Fruit fly (Drosophila melanogaster): ENCODE data around the gene Chc.
A peak's percentile ranks its signal among the peaks of the same experiment; 100 is the strongest.

- TF ChIP-seq psq (GFP tag; optimal IDR thresholded peaks at IDR 0.05) (no peak), CG13424 (tag; optimal IDR thresholded peaks at IDR 0.05) (no peak), fu2 (GFP tag; optimal IDR thresholded peaks at IDR 0.05) (no peak), CG10321 (GFP tag; IDR thresholded peaks at IDR 0.05) (no peak), CG9876 (GFP tag; optimal IDR thresholded peaks at IDR 0.05) (no peak), CG2116 (GFP tag; optimal IDR thresholded peaks at IDR 0.05) (peak; percentile 84)
Observed at dm6 chrX:15835393-15835792, at the start of gene Chc.

Data from whole organism, embryonic.